Worm (Caenorhabditis elegans) whole organism, L1 larva: Measurements from ENCODE around the gene C14A11.5.
A peak's percentile ranks its signal among the peaks of the same experiment; 100 is the strongest.

Source experiments
- C04F5.9 ChIP-seq: sonication (generic microtip); optimal IDR thresholded peaks from 2 replicates; lab custom pipeline; 2016; ENCODE audit warnings: missing genetic modification characterization, missing compliant biosample characterization
- C16A3.4 ChIP-seq: fragments of 150-350 bp; optimal IDR thresholded peaks from 2 replicates; lab custom pipeline; 2014; ENCODE audit warnings: missing biosample characterization, missing genetic modification characterization
- C34B4.2 ChIP-seq: sonication (generic microtip); optimal IDR thresholded peaks from 2 replicates; lab custom pipeline; 2017; ENCODE audit warnings: mild to moderate bottlenecking, missing genetic modification characterization, missing compliant biosample characterization
- alr-1 ChIP-seq: fragments of 200-800 bp; sonication (Bioruptor generic); optimal IDR thresholded peaks from 2 replicates; lab custom pipeline; 2018; ENCODE audit warnings: borderline replicate concordance, mild to moderate bottlenecking, missing genetic modification characterization, missing compliant biosample characterization
- dsc-1 ChIP-seq: sonication (generic microtip); optimal IDR thresholded peaks from 2 replicates; lab custom pipeline; 2016; ENCODE audit warnings: mild to moderate bottlenecking, missing genetic modification characterization, missing compliant biosample characterization
- efl-1 ChIP-seq, 4 experiments: fragments of 150-350 bp; optimal IDR thresholded peaks in 3 of 4; peaks in 1 of 4; 1 replicate in 1 of 4; 2 replicates in 3 of 4; lab custom pipeline; 2014; ENCODE audit warnings: missing biosample characterization in 2 of 4, missing genetic modification characterization in 2 of 4, missing genetic modification reagents in 2 of 4
- fkh-4 ChIP-seq: sonication (generic microtip); optimal IDR thresholded peaks from 2 replicates; lab custom pipeline; 2016; ENCODE audit warnings: missing compliant biosample characterization, missing genetic modification characterization, borderline replicate concordance
- lin-14 ChIP-seq: fragments of 200-800 bp; sonication (Bioruptor generic); optimal IDR thresholded peaks from 2 replicates; lab custom pipeline; 2018; ENCODE audit warnings: mild to moderate bottlenecking, missing genetic modification characterization, moderate library complexity, missing compliant biosample characterization
- lin-15B ChIP-seq: fragments of 150-350 bp; sonication (generic microtip); optimal IDR thresholded peaks from 3 replicates; lab custom pipeline; 2014; ENCODE audit warnings: missing biosample characterization, missing genetic modification characterization
- nhr-28 ChIP-seq: fragments of 150-350 bp; optimal IDR thresholded peaks from 2 replicates; lab custom pipeline; 2014; ENCODE audit warnings: missing biosample characterization, missing genetic modification characterization
- pag-3 ChIP-seq: sonication (generic microtip); optimal IDR thresholded peaks from 2 replicates; lab custom pipeline; 2017; ENCODE audit warnings: missing genetic modification characterization, mild to moderate bottlenecking, missing compliant biosample characterization, antibody characterized with exemption, borderline replicate concordance; ENCODE audit not compliant: insufficient read depth
- pax-3 ChIP-seq: fragments of 200-800 bp; sonication (Bioruptor generic); optimal IDR thresholded peaks from 2 replicates; lab custom pipeline; 2018; ENCODE audit warnings: mild to moderate bottlenecking, missing genetic modification characterization, moderate library complexity, missing compliant biosample characterization
- snpc-4 ChIP-seq: fragments of 150-350 bp; optimal IDR thresholded peaks from 2 replicates; lab custom pipeline; 2014; ENCODE audit warnings: missing biosample characterization, missing genetic modification characterization
- sptf-1 ChIP-seq: fragments of 150-350 bp; optimal IDR thresholded peaks from 2 replicates; lab custom pipeline; 2014; ENCODE audit warnings: missing biosample characterization, missing genetic modification characterization
- sup-37 ChIP-seq: fragments of 200-800 bp; sonication (Bioruptor generic); optimal IDR thresholded peaks from 2 replicates; lab custom pipeline; 2018; ENCODE audit warnings: mild to moderate bottlenecking, missing genetic modification characterization, missing compliant biosample characterization
- unc-130 ChIP-seq: fragments of 150-350 bp; optimal IDR thresholded peaks from 2 replicates; lab custom pipeline; 2017; ENCODE audit warnings: missing biosample characterization, missing genetic modification characterization, inconsistent platforms
- unc-86 ChIP-seq: sonication (generic microtip); optimal IDR thresholded peaks from 2 replicates; lab custom pipeline; 2016; ENCODE audit warnings: missing genetic modification characterization, missing compliant biosample characterization
- zip-4 ChIP-seq: fragments of 200-800 bp; sonication (Bioruptor generic); optimal IDR thresholded peaks from 2 replicates; lab custom pipeline; 2018; ENCODE audit warnings: mild to moderate bottlenecking, missing genetic modification characterization, moderate library complexity, missing compliant biosample characterization

The C14A11.5 gene

ce11 chrX:2764278-2764677 is 43.0 kb downstream of the C14A11.5 start:
- TF ChIP-seq lin-14 (peak; percentile 65), C34B4.2 (tag; lab: Kevin White, UChicago) (no peak), pax-3 (tag; lab: Kevin White, UChicago) (no peak)
- TF ChIP-seq, all 84 proteins: peak for 1

- TF ChIP-seq pag-3 (no peak), sptf-1 (tag; lab: Kevin White, UChicago) (no peak), unc-130 (tag; lab: Kevin White, UChicago) (no peak), pax-3 (tag; lab: Kevin White, UChicago) (no peak), snpc-4 (tag; lab: Kevin White, UChicago) (peak; percentile 10), efl-1 (optimal IDR thresholded peaks at IDR 0.05; lab: Kevin White, UChicago) (no peak), efl-1 (GFP tag; optimal IDR thresholded peaks at IDR 0.05 in 1 of 2; lab: Kevin White, UChicago) (peak in 1 of 2 experiments; percentile 55), C04F5.9 (tag; lab: Kevin White, UChicago) (no peak), lin-15B (no peak), zip-4 (GFP tag; lab: Kevin White, UChicago) (no peak), sup-37 (GFP tag; lab: Kevin White, UChicago) (no peak), dsc-1 (tag; lab: Kevin White, UChicago) (peak; percentile 72), nhr-28 (no peak), unc-86 (tag; lab: Kevin White, UChicago) (no peak), C16A3.4 (no peak), fkh-4 (tag; lab: Kevin White, UChicago) (peak; percentile 26), alr-1 (tag; lab: Kevin White, UChicago) (no peak)
- TF ChIP-seq, all 84 proteins: peak for 4
These were observed 43.7 kb downstream of the C14A11.5 start, which contains the start of gene unc-2 for ce11 chrX:2763476-2764268. Gene unc-2, minus strand, starts transcription at chrX:2763526.
